Worm (Caenorhabditis elegans) whole organism, L4 larva: ENCODE measurements around the gene col-33.

Experiments used
- D1046.2 ChIP-seq: fragments of 200-800 bp; sonication (Bioruptor generic); IDR thresholded peaks from 2 replicates; pipeline ENCODE4 v1.3.6; 2022; ENCODE audit warnings: missing genetic modification characterization, missing compliant biosample characterization
- F26F4.8 ChIP-seq: fragments of 200-800 bp; sonication (Bioruptor generic); conservative IDR thresholded peaks from 2 replicates; pipeline ENCODE4 v1.3.6; 2022; ENCODE audit warnings: missing genetic modification characterization, missing compliant biosample characterization
- T26A8.4 ChIP-seq: fragments of 200-800 bp; sonication (Bioruptor generic); IDR thresholded peaks from 2 replicates; pipeline ENCODE4 v1.3.6; 2022; ENCODE audit warnings: missing genetic modification characterization, missing compliant biosample characterization
- Y5F2A.4 ChIP-seq: fragments of 200-800 bp; sonication (Bioruptor generic); optimal IDR thresholded peaks from 2 replicates; lab custom pipeline; 2018; ENCODE audit warnings: mild to moderate bottlenecking, missing genetic modification characterization, missing compliant biosample characterization
- aha-1 ChIP-seq: fragments of 150-350 bp; peaks from one replicate; lab custom pipeline; 2014; ENCODE audit warnings: missing biosample characterization, missing genetic modification characterization
- ceh-28 ChIP-seq: fragments of 150-350 bp; optimal IDR thresholded peaks from 2 replicates; lab custom pipeline; 2014; ENCODE audit warnings: missing biosample characterization, missing genetic modification reagents, missing genetic modification characterization
- ceh-82 ChIP-seq: sonication (generic microtip); optimal IDR thresholded peaks from 2 replicates; lab custom pipeline; 2017; ENCODE audit warnings: missing biosample characterization, missing genetic modification characterization
- cey-2 ChIP-seq: sonication (generic microtip); optimal IDR thresholded peaks from 3 replicates; lab custom pipeline; 2017; ENCODE audit warnings: missing genetic modification characterization, mild to moderate bottlenecking, missing compliant biosample characterization, antibody characterized with exemption, borderline replicate concordance; ENCODE audit not compliant: insufficient read depth
- dmd-6 ChIP-seq: fragments of 200-800 bp; sonication (Bioruptor generic); IDR thresholded peaks from 2 replicates; pipeline ENCODE4 v1.3.6; 2022; ENCODE audit warnings: missing genetic modification reagents, missing genetic modification characterization, missing compliant biosample characterization
- dmd-8 ChIP-seq: fragments of 200-800 bp; sonication (Bioruptor generic); IDR thresholded peaks from 2 replicates; pipeline ENCODE4 v1.3.6; 2022; ENCODE audit warnings: missing genetic modification characterization, missing compliant biosample characterization
- dmd-9 ChIP-seq: fragments of 200-800 bp; sonication (Bioruptor generic); IDR thresholded peaks from 2 replicates; pipeline ENCODE4 v1.3.6; 2022; ENCODE audit warnings: missing genetic modification reagents, missing genetic modification characterization, missing compliant biosample characterization
- dpl-1 ChIP-seq: fragments of 150-350 bp; optimal IDR thresholded peaks from 2 replicates; lab custom pipeline; 2014; ENCODE audit warnings: missing biosample characterization, missing genetic modification reagents, missing genetic modification characterization
- duxl-1 ChIP-seq: sonication (generic microtip); optimal IDR thresholded peaks from 2 replicates; lab custom pipeline; 2016; ENCODE audit warnings: mild to moderate bottlenecking, missing genetic modification characterization, moderate library complexity, missing compliant biosample characterization; ENCODE audit not compliant: poor library complexity
- gei-8 ChIP-seq: fragments of 200-800 bp; sonication (Bioruptor generic); optimal IDR thresholded peaks from 2 replicates; lab custom pipeline; 2018; ENCODE audit warnings: mild to moderate bottlenecking, missing genetic modification characterization, missing compliant biosample characterization
- hlh-11 ChIP-seq: fragments of 200-800 bp; sonication (Bioruptor generic); optimal IDR thresholded peaks from 2 replicates; lab custom pipeline; 2018; ENCODE audit warnings: mild to moderate bottlenecking, missing genetic modification characterization, missing compliant biosample characterization
- jun-1 ChIP-seq: fragments of 150-350 bp; optimal IDR thresholded peaks from 2 replicates; lab custom pipeline; 2014; ENCODE audit warnings: missing biosample characterization, missing genetic modification reagents, missing genetic modification characterization
- lin-38 ChIP-seq: fragments of 200-800 bp; sonication (Bioruptor generic); IDR thresholded peaks from 2 replicates; pipeline ENCODE4 v1.3.6; 2022; ENCODE audit warnings: missing genetic modification reagents, missing genetic modification characterization, missing compliant biosample characterization
- mdl-1 ChIP-seq, 2 experiments: fragments of 150-350 bp in 1 of 2; sonication (generic microtip) in 1 of 2; optimal IDR thresholded peaks; 2 replicates each; lab custom pipeline; 2014 to 2017; ENCODE audit warnings: missing biosample characterization in 2 of 2, missing genetic modification characterization in 2 of 2
- mdt-29 ChIP-seq: fragments of 200-800 bp; sonication (Bioruptor generic); IDR thresholded peaks from 2 replicates; pipeline ENCODE4 v1.3.6; 2022; ENCODE audit warnings: missing genetic modification reagents, missing genetic modification characterization, missing compliant biosample characterization
- mep-1 ChIP-seq: fragments of 150-350 bp; sonication (generic microtip); optimal IDR thresholded peaks from 3 replicates; lab custom pipeline; 2014; ENCODE audit warnings: missing biosample characterization, missing genetic modification characterization
- nhr-25 ChIP-seq: sonication (generic microtip); optimal IDR thresholded peaks from 2 replicates; lab custom pipeline; 2017; ENCODE audit warnings: missing genetic modification characterization, mild to moderate bottlenecking, missing compliant biosample characterization, antibody characterized with exemption, moderate library complexity, borderline replicate concordance; ENCODE audit not compliant: insufficient read depth
- nhr-28 ChIP-seq: fragments of 150-350 bp; optimal IDR thresholded peaks from 2 replicates; lab custom pipeline; 2014; ENCODE audit warnings: missing biosample characterization, missing genetic modification characterization
- nhr-48 ChIP-seq: sonication (generic microtip); optimal IDR thresholded peaks from 2 replicates; lab custom pipeline; 2016; ENCODE audit warnings: mild to moderate bottlenecking, missing genetic modification characterization, missing compliant biosample characterization
- nhr-6 ChIP-seq: fragments of 150-350 bp; optimal IDR thresholded peaks from 2 replicates; lab custom pipeline; 2014; ENCODE audit warnings: missing biosample characterization, missing genetic modification characterization
- pha-4 ChIP-seq, 2 experiments: fragments of 150-350 bp in 1 of 2; fragments of 200-800 bp in 1 of 2; sonication (Bioruptor generic) in 1 of 2; IDR thresholded peaks in 1 of 2; optimal IDR thresholded peaks in 1 of 2; 2 replicates each; pipeline versions ENCODE4 v1.3.6 to Lab custom; 2014 to 2022; ENCODE audit warnings: missing genetic modification characterization in 2 of 2, missing genetic modification reagents in 2 of 2, missing biosample characterization in 1 of 2, missing compliant biosample characterization in 1 of 2
- php-3 ChIP-seq: fragments of 200-800 bp; sonication (Bioruptor generic); IDR thresholded peaks from 2 replicates; pipeline ENCODE4 v1.3.6; 2022; ENCODE audit warnings: missing genetic modification reagents, missing genetic modification characterization, missing compliant biosample characterization
- pqm-1 ChIP-seq: sonication (generic microtip); optimal IDR thresholded peaks from 2 replicates; lab custom pipeline; 2017; ENCODE audit warnings: missing biosample characterization, missing genetic modification characterization
- set-16 ChIP-seq: fragments of 200-800 bp; sonication (Bioruptor generic); IDR thresholded peaks from 2 replicates; pipeline ENCODE4 v1.3.6; 2022; ENCODE audit warnings: missing genetic modification reagents, missing genetic modification characterization, missing compliant biosample characterization
- skn-1 ChIP-seq: fragments of 150-350 bp; optimal IDR thresholded peaks from 2 replicates; lab custom pipeline; 2014; ENCODE audit warnings: missing biosample characterization, missing genetic modification characterization
- snpc-1.2 ChIP-seq: fragments of 200-800 bp; sonication (Bioruptor generic); IDR thresholded peaks from 2 replicates; pipeline ENCODE4 v1.3.6; 2022; ENCODE audit warnings: missing genetic modification reagents, missing genetic modification characterization, missing compliant biosample characterization
- spr-1 ChIP-seq: sonication (generic microtip); optimal IDR thresholded peaks from 2 replicates; lab custom pipeline; 2016; ENCODE audit warnings: mild to moderate bottlenecking, missing genetic modification characterization, missing compliant biosample characterization
- unc-39 ChIP-seq: sonication (generic microtip); optimal IDR thresholded peaks from 2 replicates; lab custom pipeline; 2017; ENCODE audit warnings: missing biosample characterization, missing genetic modification characterization
- unc-62 ChIP-seq, 3 experiments: fragments of 150-350 bp in 1 of 3; sonication (generic microtip); optimal IDR thresholded peaks in 2 of 3; peaks in 1 of 3; 1 replicate in 1 of 3; 2 replicates in 2 of 3; lab custom pipeline; 2014 to 2017; ENCODE audit warnings: missing biosample characterization in 3 of 3, missing genetic modification characterization in 3 of 3, missing genetic modification reagents in 3 of 3, missing genotype in 1 of 3
- vab-7 ChIP-seq: fragments of 200-800 bp; sonication (Bioruptor generic); IDR thresholded peaks from 2 replicates; pipeline ENCODE4 v1.3.6; 2022; ENCODE audit warnings: missing genetic modification reagents, missing genetic modification characterization, missing compliant biosample characterization
- zag-1 ChIP-seq: fragments of 150-350 bp; optimal IDR thresholded peaks from 2 replicates; lab custom pipeline; 2014; ENCODE audit warnings: missing biosample characterization, missing genetic modification characterization
- zfp-3 ChIP-seq: fragments of 200-800 bp; sonication (Bioruptor generic); conservative IDR thresholded peaks from 2 replicates; pipeline ENCODE4 v1.3.6; 2022; ENCODE audit warnings: missing genetic modification reagents, missing genetic modification characterization, missing compliant biosample characterization

The col-33 gene

ce11 chrIV:4254989-4255582, 8.0 kb upstream of the col-33 start:
- no peak for TF ChIP-seq dmd-6 (GFP tag; lab: Robert Waterston, UW)
- TF ChIP-seq skn-1 = no peak
- TF ChIP-seq set-16 = peak; percentile 77
- no peak for TF ChIP-seq zag-1
- TF ChIP-seq D1046.2 (GFP tag; lab: Robert Waterston, UW) = no peak
- no peak for TF ChIP-seq jun-1 (tag; lab: Kevin White, UChicago)
- TF ChIP-seq spr-1 (tag; lab: Kevin White, UChicago) = no peak
- TF ChIP-seq mdt-29 = no peak
- TF ChIP-seq unc-39 = no peak

DNA sequence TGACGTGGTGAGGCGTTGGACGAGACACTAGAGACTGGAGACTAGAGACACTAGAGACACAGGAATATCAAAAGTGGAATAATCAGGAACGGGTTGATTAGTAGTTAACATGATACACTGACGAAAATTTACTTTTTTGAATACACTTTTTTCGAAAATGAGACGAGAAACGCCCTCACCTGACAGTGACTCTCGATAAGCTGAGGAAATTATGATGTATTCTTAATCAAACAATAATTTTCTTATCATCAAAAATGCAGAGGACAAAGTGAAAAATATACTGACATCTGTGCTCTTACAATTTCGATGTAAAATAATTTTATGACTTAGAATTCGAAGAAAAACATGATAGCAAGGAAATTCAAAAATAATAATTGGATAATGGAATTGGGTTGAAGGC, 3.7 kb upstream of the col-33 start:
- peak in 1 of 2 experiments; percentile 70 for TF ChIP-seq unc-62 (GFP tag; optimal IDR thresholded peaks at IDR 0.05 in 1 of 2; lab: Kevin White, UChicago)
- no peak for TF ChIP-seq unc-62 (tag; optimal IDR thresholded peaks at IDR 0.05; lab: Kevin White, UChicago)
- peak; percentile 19 for TF ChIP-seq hlh-11 (tag; lab: Kevin White, UChicago)
- peak; percentile 45 for TF ChIP-seq nhr-28
- peak; percentile 74 for TF ChIP-seq pqm-1 (tag; lab: Kevin White, UChicago)
- TF ChIP-seq zfp-3 (GFP tag; lab: Robert Waterston, UW) = no peak
- TF ChIP-seq nhr-25 (tag; lab: Kevin White, UChicago) = no peak
- TF ChIP-seq dmd-6 (GFP tag; lab: Robert Waterston, UW) = peak; percentile 58

DNA sequence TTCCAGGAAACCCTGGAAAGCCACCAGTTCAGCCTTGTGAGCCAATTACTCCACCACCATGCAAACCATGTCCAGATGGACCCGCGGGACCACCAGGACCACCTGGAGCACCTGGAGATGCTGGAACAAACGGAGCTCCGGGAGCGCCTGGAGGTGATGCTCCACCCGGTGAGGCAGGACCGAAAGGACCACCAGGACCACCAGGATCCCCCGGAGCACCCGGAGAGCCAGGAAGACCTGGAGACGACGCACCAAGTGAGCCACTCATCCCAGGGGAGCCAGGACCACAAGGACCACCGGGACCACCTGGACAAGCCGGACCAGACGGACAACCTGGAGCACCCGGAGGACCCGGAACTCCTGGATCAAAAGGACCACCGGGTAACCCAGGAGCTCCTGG, 1.6 kb downstream of the col-33 start:
- TF ChIP-seq pha-4 (GFP tag; IDR thresholded peaks at IDR 0.05; lab: Robert Waterston, UW) (peak; percentile 55; the same call in 1 of the 2 replicates), pha-4 (tag; optimal IDR thresholded peaks at IDR 0.05; lab: Kevin White, UChicago) (no peak), mdl-1 (tag; optimal IDR thresholded peaks at IDR 0.05; lab: Kevin White, UChicago) (no peak), php-3 (GFP tag; lab: Robert Waterston, UW) (0 out of 2 replicates have a peak, but pooled peaks have one; percentile 24), set-16 (peak; percentile 98)

DNA sequence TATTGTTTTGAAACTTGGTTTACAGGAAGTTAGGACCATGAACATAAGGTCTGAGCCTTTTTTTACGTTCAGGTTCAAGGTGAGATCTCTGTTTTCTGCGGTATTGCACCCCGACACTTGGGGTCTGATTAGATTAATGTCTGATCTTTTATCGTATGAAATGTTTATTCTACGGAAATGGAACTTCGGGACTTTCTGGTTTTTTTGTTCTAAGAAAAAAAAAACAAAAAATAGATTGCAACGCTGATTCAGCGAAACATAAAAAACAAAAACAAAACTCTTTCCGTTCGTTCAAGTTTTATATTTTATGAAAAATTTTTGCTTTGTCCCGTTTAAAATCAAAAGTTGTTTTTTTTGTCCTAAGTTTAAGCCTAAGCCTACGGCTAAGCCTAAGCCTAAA, 2.1 kb downstream of the col-33 start, which contains the start of gene F36A4.5:
Gene F36A4.5, plus strand, starts transcription at position 301 of the 400 bp plus-strand sequence.
- TF ChIP-seq vab-7 (GFP tag; lab: Robert Waterston, UW) = no peak
- TF ChIP-seq gei-8 (GFP tag; lab: Kevin White, UChicago) = no peak
- no peak for TF ChIP-seq ceh-28 (tag; lab: Kevin White, UChicago)
- TF ChIP-seq Y5F2A.4 (GFP tag; lab: Kevin White, UChicago) = no peak
- TF ChIP-seq pqm-1 (tag; lab: Kevin White, UChicago) = no peak

DNA sequence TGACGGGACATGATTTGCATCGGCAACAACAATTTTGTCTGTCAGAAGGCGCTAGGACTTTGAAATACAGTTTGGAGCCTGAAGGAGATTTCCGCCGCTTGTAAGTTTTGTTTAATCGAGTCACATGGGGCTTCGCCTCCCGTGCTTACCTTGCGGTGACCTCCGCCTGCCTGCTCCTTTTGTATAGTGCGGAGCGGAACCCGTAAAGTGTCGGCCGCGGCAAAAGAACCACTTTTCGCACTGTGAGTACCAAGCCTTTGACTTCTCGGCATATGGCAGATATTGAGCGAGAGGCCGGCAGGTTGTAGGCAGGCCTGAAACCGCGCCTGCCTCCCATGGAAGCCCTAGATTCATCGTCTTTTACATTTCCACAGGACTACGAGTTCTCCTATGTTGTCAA, 2.9 kb downstream of the col-33 start:
- TF ChIP-seq Y5F2A.4 (GFP tag; lab: Kevin White, UChicago) (no peak), ceh-82 (tag; lab: Kevin White, UChicago) (no peak), nhr-6 (tag; lab: Kevin White, UChicago) (no peak), duxl-1 (tag; lab: Kevin White, UChicago) (no peak), aha-1 (tag; lab: Kevin White, UChicago) (no peak), dmd-8 (GFP tag; lab: Robert Waterston, UW) (0 out of 2 replicates have a peak, but pooled peaks have one; percentile 35), set-16 (peak; percentile 60; the same call in 1 of the 2 replicates), nhr-48 (tag; lab: Kevin White, UChicago) (no peak), D1046.2 (GFP tag; lab: Robert Waterston, UW) (no peak), lin-38 (GFP tag; lab: Robert Waterston, UW) (no peak), nhr-28 (no peak), mep-1 (no peak), F26F4.8 (GFP tag; lab: Robert Waterston, UW) (no peak), dpl-1 (no peak), T26A8.4 (GFP tag; lab: Robert Waterston, UW) (no peak), dmd-9 (no peak), snpc-1.2 (GFP tag; lab: Robert Waterston, UW) (no peak), cey-2 (tag; lab: Kevin White, UChicago) (no peak)
